Worm (Caenorhabditis elegans) whole organism, L2 larva: ENCODE measurements around the gene lin-42.

Experiments
- C34F6.9 ChIP-seq: fragments of 150-350 bp; optimal IDR thresholded peaks from 2 replicates; lab custom pipeline; 2014; ENCODE audit warnings: missing biosample characterization, missing genetic modification characterization
- F13H6.1 ChIP-seq: sonication (generic microtip); optimal IDR thresholded peaks from 2 replicates; lab custom pipeline; 2016; ENCODE audit warnings: missing genetic modification characterization, missing compliant biosample characterization
- R02D3.7 ChIP-seq: fragments of 150-350 bp; optimal IDR thresholded peaks from 2 replicates; lab custom pipeline; 2014; ENCODE audit warnings: missing biosample characterization, missing genetic modification characterization
- Y55F3AM.14 ChIP-seq: fragments of 200-800 bp; sonication (Bioruptor generic); optimal IDR thresholded peaks from 2 replicates; lab custom pipeline; 2018; ENCODE audit warnings: mild to moderate bottlenecking, missing genetic modification characterization, missing compliant biosample characterization
- alr-1 ChIP-seq: fragments of 150-350 bp; optimal IDR thresholded peaks from 2 replicates; lab custom pipeline; 2014; ENCODE audit warnings: missing biosample characterization, missing genetic modification characterization
- aly-2 ChIP-seq: fragments of 150-350 bp; optimal IDR thresholded peaks from 2 replicates; lab custom pipeline; 2014; ENCODE audit warnings: missing biosample characterization, missing genetic modification characterization
- blmp-1 ChIP-seq: sonication (generic microtip); optimal IDR thresholded peaks from 2 replicates; lab custom pipeline; 2017; ENCODE audit warnings: missing genetic modification characterization, mild to moderate bottlenecking, missing compliant biosample characterization, antibody characterized with exemption, moderate library complexity; ENCODE audit not compliant: insufficient read depth
- ceh-16 ChIP-seq: fragments of 150-350 bp; optimal IDR thresholded peaks from 2 replicates; lab custom pipeline; 2014; ENCODE audit warnings: missing biosample characterization, missing genetic modification characterization
- ceh-82 ChIP-seq: fragments of 150-350 bp; optimal IDR thresholded peaks from 2 replicates; lab custom pipeline; 2014; ENCODE audit warnings: missing biosample characterization, missing genetic modification characterization
- dmd-4 ChIP-seq: sonication (generic microtip); optimal IDR thresholded peaks from 2 replicates; lab custom pipeline; 2017; ENCODE audit warnings: missing biosample characterization, missing genetic modification characterization
- egl-27 ChIP-seq: sonication (generic microtip); optimal IDR thresholded peaks from 3 replicates; lab custom pipeline; 2017; ENCODE audit warnings: missing biosample characterization, missing genetic modification reagents, missing genetic modification characterization
- elt-1 ChIP-seq: fragments of 150-350 bp; optimal IDR thresholded peaks from 2 replicates; lab custom pipeline; 2014; ENCODE audit warnings: missing biosample characterization, missing genetic modification characterization
- elt-3 ChIP-seq: sonication (generic microtip); optimal IDR thresholded peaks from 2 replicates; lab custom pipeline; 2017; ENCODE audit warnings: missing biosample characterization, missing genetic modification characterization
- fos-1 ChIP-seq: fragments of 150-350 bp; optimal IDR thresholded peaks from 2 replicates; lab custom pipeline; 2014; ENCODE audit warnings: missing biosample characterization, missing genetic modification characterization
- lin-11 ChIP-seq: fragments of 150-350 bp; sonication (generic microtip); optimal IDR thresholded peaks from 2 replicates; lab custom pipeline; 2014; ENCODE audit warnings: missing biosample characterization, missing genetic modification characterization, inconsistent platforms, mixed read lengths
- lin-13 ChIP-seq: fragments of 150-350 bp; optimal IDR thresholded peaks from 2 replicates; lab custom pipeline; 2014; ENCODE audit warnings: missing biosample characterization, missing genetic modification reagents, missing genetic modification characterization
- lin-39 ChIP-seq: fragments of 150-350 bp; optimal IDR thresholded peaks from 2 replicates; lab custom pipeline; 2014; ENCODE audit warnings: missing biosample characterization, missing genetic modification reagents, missing genetic modification characterization
- lsy-2 ChIP-seq, 2 experiments: fragments of 150-350 bp in 1 of 2; sonication (generic microtip) in 1 of 2; optimal IDR thresholded peaks; 2 replicates each; lab custom pipeline; 2014 to 2017; ENCODE audit warnings: missing biosample characterization in 2 of 2, missing genetic modification characterization in 2 of 2
- mab-5 ChIP-seq: fragments of 150-350 bp; optimal IDR thresholded peaks from 2 replicates; lab custom pipeline; 2014; ENCODE audit warnings: missing biosample characterization, missing genetic modification characterization
- mdl-1 ChIP-seq, 2 experiments: fragments of 150-350 bp in 1 of 2; sonication (generic microtip) in 1 of 2; optimal IDR thresholded peaks; 2 replicates each; lab custom pipeline; 2017; ENCODE audit warnings: missing biosample characterization in 2 of 2, missing genetic modification characterization in 2 of 2
- nhr-10 ChIP-seq: sonication (generic microtip); optimal IDR thresholded peaks from 2 replicates; lab custom pipeline; 2017; ENCODE audit warnings: missing biosample characterization, missing genetic modification characterization
- nhr-12 ChIP-seq: fragments of 150-350 bp; optimal IDR thresholded peaks from 2 replicates; lab custom pipeline; 2014; ENCODE audit warnings: missing biosample characterization, missing genetic modification characterization
- nhr-129 ChIP-seq: fragments of 150-350 bp; optimal IDR thresholded peaks from 2 replicates; lab custom pipeline; 2014; ENCODE audit warnings: missing biosample characterization, missing genetic modification characterization
- nhr-21 ChIP-seq: fragments of 150-350 bp; optimal IDR thresholded peaks from 2 replicates; lab custom pipeline; 2014; ENCODE audit warnings: missing biosample characterization, missing genetic modification characterization
- nhr-237 ChIP-seq: fragments of 150-350 bp; optimal IDR thresholded peaks from 2 replicates; lab custom pipeline; 2014; ENCODE audit warnings: missing biosample characterization, missing genetic modification characterization
- nhr-25 ChIP-seq: fragments of 150-350 bp; sonication (generic microtip); optimal IDR thresholded peaks from 3 replicates; lab custom pipeline; 2014; ENCODE audit warnings: missing biosample characterization, missing genetic modification characterization
- nhr-6 ChIP-seq: fragments of 150-350 bp; optimal IDR thresholded peaks from 2 replicates; lab custom pipeline; 2014; ENCODE audit warnings: missing biosample characterization, missing genetic modification characterization
- peb-1 ChIP-seq: fragments of 150-350 bp; optimal IDR thresholded peaks from 2 replicates; lab custom pipeline; 2014; ENCODE audit warnings: missing biosample characterization, missing genetic modification characterization
- sem-4 ChIP-seq: fragments of 150-350 bp; optimal IDR thresholded peaks from 2 replicates; lab custom pipeline; 2014; ENCODE audit warnings: missing biosample characterization, missing genetic modification reagents, missing genetic modification characterization
- skn-1 ChIP-seq: sonication (generic microtip); optimal IDR thresholded peaks from 2 replicates; lab custom pipeline; 2017; ENCODE audit warnings: missing biosample characterization, missing genetic modification characterization
- sma-3 ChIP-seq: sonication (generic microtip); optimal IDR thresholded peaks from 2 replicates; lab custom pipeline; 2016; ENCODE audit warnings: missing genetic modification reagents, missing genetic modification characterization, missing compliant biosample characterization
- sma-9 ChIP-seq, 2 experiments: fragments of 150-350 bp in 1 of 2; sonication (generic microtip) in 1 of 2; optimal IDR thresholded peaks; 2 replicates each; lab custom pipeline; 2014 to 2016; ENCODE audit warnings: missing genetic modification characterization in 2 of 2, mild to moderate bottlenecking in 1 of 2, missing biosample characterization in 1 of 2, missing compliant biosample characterization in 1 of 2, missing genetic modification reagents in 1 of 2, moderate library complexity in 1 of 2
- snpc-4 ChIP-seq: fragments of 150-350 bp; optimal IDR thresholded peaks from 2 replicates; lab custom pipeline; 2014; ENCODE audit warnings: missing biosample characterization, missing genetic modification characterization
- unc-55 ChIP-seq: fragments of 150-350 bp; sonication (generic microtip); optimal IDR thresholded peaks from 3 replicates; lab custom pipeline; 2014; ENCODE audit warnings: missing biosample characterization, missing genetic modification reagents, missing genetic modification characterization
- zag-1 ChIP-seq: fragments of 150-350 bp; optimal IDR thresholded peaks from 2 replicates; lab custom pipeline; 2014; ENCODE audit warnings: missing biosample characterization, missing genetic modification characterization
- ztf-1 ChIP-seq: fragments of 200-800 bp; sonication (Bioruptor generic); conservative IDR thresholded peaks from 2 replicates; pipeline ENCODE4 v1.3.6; 2022; ENCODE audit warnings: missing genetic modification characterization, missing compliant biosample characterization
- ztf-11 ChIP-seq: sonication (generic microtip); optimal IDR thresholded peaks from 2 replicates; lab custom pipeline; 2017; ENCODE audit warnings: missing biosample characterization, missing genetic modification characterization
- ztf-4 ChIP-seq: fragments of 150-350 bp; optimal IDR thresholded peaks from 2 replicates; lab custom pipeline; 2014; ENCODE audit warnings: missing biosample characterization, missing genetic modification characterization

Gene lin-42

DNA sequence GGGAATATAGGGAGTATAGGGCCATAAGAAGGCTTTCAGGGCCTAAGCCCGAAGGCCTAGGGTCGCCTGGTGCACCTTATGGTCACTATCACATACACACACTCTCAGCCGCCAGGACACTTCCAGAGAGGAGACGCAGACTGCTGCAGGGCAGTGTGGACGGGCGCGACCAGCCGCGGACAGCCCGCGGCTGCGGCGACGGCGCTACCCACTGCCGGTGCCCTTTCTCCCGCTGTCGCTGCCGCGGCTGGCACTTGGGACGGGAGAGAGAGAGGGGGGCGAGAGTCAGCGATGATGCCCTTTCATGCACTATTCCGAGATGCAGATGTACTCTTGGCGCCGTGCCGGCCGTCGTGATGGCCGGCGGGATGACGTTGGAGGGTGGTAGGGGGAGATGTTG is 14.3 kb downstream of the lin-42 start:
- TF ChIP-seq snpc-4 (no peak), skn-1 (tag; lab: Kevin White, UChicago) (no peak), fos-1 (tag; lab: Kevin White, UChicago) (peak; percentile 41), lsy-2 (tag; optimal IDR thresholded peaks at IDR 0.05; lab: Kevin White, UChicago) (peak in 1 of 2 experiments; percentile 54), sma-3 (GFP tag; lab: Kevin White, UChicago) (peak; percentile 69), peb-1 (tag; lab: Kevin White, UChicago) (peak; percentile 97), alr-1 (tag; lab: Kevin White, UChicago) (no peak), F13H6.1 (tag; lab: Kevin White, UChicago) (peak; percentile 93), nhr-129 (peak; percentile 15), lin-13 (peak; percentile 32), unc-55 (GFP tag; lab: Kevin White, UChicago) (peak; percentile 49), elt-1 (tag; lab: Kevin White, UChicago) (no peak), sma-9 (GFP tag; optimal IDR thresholded peaks at IDR 0.05; lab: Kevin White, UChicago) (peak; percentile 69), sma-9 (tag; optimal IDR thresholded peaks at IDR 0.05; lab: Kevin White, UChicago) (no peak), Y55F3AM.14 (GFP tag; lab: Kevin White, UChicago) (peak; percentile 65), nhr-21 (tag; lab: Kevin White, UChicago) (peak; percentile 69), ceh-82 (no peak), C34F6.9 (tag; lab: Kevin White, UChicago) (peak; percentile 26), nhr-10 (tag; lab: Kevin White, UChicago) (no peak), zag-1 (tag; lab: Kevin White, UChicago) (peak; percentile 66), sem-4 (tag; lab: Kevin White, UChicago) (peak; percentile 12), mdl-1 (tag; optimal IDR thresholded peaks at IDR 0.05; lab: Kevin White, UChicago) (peak; percentile 54 to 62), ztf-4 (tag; lab: Kevin White, UChicago) (no peak), lin-39 (tag; lab: Kevin White, UChicago) (no peak), egl-27 (tag; lab: Kevin White, UChicago) (peak; percentile 66), blmp-1 (peak; percentile 20), lin-11 (peak; percentile 42), ztf-1 (GFP tag; lab: Robert Waterston, UW) (no peak), aly-2 (tag; lab: Kevin White, UChicago) (no peak), ceh-16 (tag; lab: Kevin White, UChicago) (peak; percentile 55), nhr-237 (tag; lab: Kevin White, UChicago) (no peak), nhr-25 (peak; percentile 23)

DNA sequence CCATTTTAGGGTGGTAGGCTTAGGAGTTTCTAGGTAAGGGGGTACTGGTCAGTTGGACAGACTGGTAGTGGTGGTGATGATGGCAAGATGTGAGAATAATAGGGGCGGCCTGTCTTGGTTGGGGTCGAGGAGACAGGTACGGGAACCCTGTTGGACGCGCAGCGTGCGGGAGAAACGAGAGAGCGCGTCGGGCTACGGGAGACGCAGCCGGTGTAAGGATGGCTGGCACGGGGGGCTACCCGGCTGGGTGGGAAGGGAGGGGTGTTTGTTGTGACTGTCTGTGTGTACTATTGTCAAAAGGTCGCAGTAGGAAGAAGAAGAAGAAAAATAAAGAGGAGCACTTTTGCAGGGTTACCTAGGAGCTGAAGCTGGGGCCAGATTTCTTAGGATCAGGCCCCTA is 15.7 kb downstream of the lin-42 start:
- TF ChIP-seq zag-1 (tag; lab: Kevin White, UChicago): no peak
- TF ChIP-seq Y55F3AM.14 (GFP tag; lab: Kevin White, UChicago): peak; percentile 52

DNA sequence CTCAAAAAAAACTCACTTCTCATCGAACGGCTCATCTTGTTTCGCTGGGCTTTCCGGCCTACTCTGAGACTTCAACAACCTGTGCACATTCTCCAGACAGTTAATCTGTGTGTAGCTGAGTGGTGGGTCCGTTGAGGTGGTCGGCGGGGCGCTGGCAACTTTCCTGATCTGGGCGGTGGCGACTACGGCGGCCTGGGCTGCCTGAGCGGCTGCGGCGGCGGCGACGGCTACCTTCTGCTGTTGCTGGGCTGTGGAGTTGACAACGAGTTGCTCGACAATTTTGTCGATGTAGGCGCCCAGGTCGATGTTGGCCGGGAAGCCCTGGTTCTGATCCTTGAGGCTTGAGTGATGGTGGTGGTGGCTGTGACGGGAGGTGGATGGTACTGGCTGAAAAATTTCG is 16.2 kb downstream of the lin-42 start:
- no peak for TF ChIP-seq lin-39 (tag; lab: Kevin White, UChicago)
- TF ChIP-seq R02D3.7 (tag; lab: Kevin White, UChicago): no peak
- TF ChIP-seq dmd-4: no peak
- TF ChIP-seq nhr-12 (tag; lab: Kevin White, UChicago): no peak
- no peak for TF ChIP-seq alr-1 (tag; lab: Kevin White, UChicago)
- no peak for TF ChIP-seq ztf-11
- no peak for TF ChIP-seq nhr-21 (tag; lab: Kevin White, UChicago)
- no peak for TF ChIP-seq nhr-10 (tag; lab: Kevin White, UChicago)
- no peak for TF ChIP-seq nhr-6 (tag; lab: Kevin White, UChicago)
- no peak for TF ChIP-seq skn-1 (tag; lab: Kevin White, UChicago)
- no peak for TF ChIP-seq mab-5 (tag; lab: Kevin White, UChicago)
- TF ChIP-seq lin-13: no peak
- TF ChIP-seq sma-3 (GFP tag; lab: Kevin White, UChicago): no peak
- no peak for TF ChIP-seq sem-4 (tag; lab: Kevin White, UChicago)
- TF ChIP-seq snpc-4: no peak

DNA sequence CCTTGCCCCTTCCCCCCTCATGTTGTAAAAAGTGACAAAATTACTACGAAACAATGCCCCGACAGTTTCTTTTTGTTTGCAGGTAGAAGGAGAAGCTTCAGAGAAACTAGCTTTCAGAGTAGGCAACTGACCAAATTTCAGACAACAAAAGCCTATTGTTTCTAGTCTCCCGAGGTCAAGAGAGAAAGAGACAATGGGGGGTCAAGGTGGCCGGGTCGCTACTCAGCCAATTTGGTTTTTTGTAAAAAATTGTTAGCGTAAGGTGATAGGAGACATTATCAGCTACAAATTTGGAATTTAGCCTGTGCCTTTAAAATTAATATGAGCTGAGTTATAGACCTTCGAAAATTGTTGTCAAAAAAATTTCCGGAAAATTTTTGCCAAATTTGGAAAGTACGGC is 17.2 kb downstream of the lin-42 start:
- no peak for TF ChIP-seq dmd-4
- no peak for TF ChIP-seq sma-9 (GFP tag; optimal IDR thresholded peaks at IDR 0.05; lab: Kevin White, UChicago)
- no peak for TF ChIP-seq sma-9 (tag; optimal IDR thresholded peaks at IDR 0.05; lab: Kevin White, UChicago)
- TF ChIP-seq lsy-2 (tag; optimal IDR thresholded peaks at IDR 0.05; lab: Kevin White, UChicago): no peak
- TF ChIP-seq lin-39 (tag; lab: Kevin White, UChicago): no peak
- no peak for TF ChIP-seq nhr-12 (tag; lab: Kevin White, UChicago)
- TF ChIP-seq elt-1 (tag; lab: Kevin White, UChicago): no peak
- TF ChIP-seq unc-55 (GFP tag; lab: Kevin White, UChicago): no peak
- no peak for TF ChIP-seq nhr-6 (tag; lab: Kevin White, UChicago)
- TF ChIP-seq ztf-4 (tag; lab: Kevin White, UChicago): no peak
- TF ChIP-seq nhr-21 (tag; lab: Kevin White, UChicago): no peak
- TF ChIP-seq skn-1 (tag; lab: Kevin White, UChicago): no peak
- TF ChIP-seq elt-3 (tag; lab: Kevin White, UChicago): no peak
- TF ChIP-seq lin-13: no peak
